Fruit fly (Drosophila melanogaster): ENCODE measurements around the gene CG1316.

The CG1316 gene

dm6 chr3L:4263502-4263901 lies 20.1 kb upstream of the CG1316 start, which contains the start of gene CG1273 (continued):
- TF ChIP-seq Xrp1 (GFP tag; IDR thresholded peaks at IDR 0.05) (0 out of 2 replicates have a peak, but pooled peaks have one; percentile 6), ara (GFP tag; IDR thresholded peaks at IDR 0.05) (peak; percentile 48; the same call in 1 of the 2 replicates), tio (GFP tag; optimal IDR thresholded peaks at IDR 0.05) (no peak), Doc2 (GFP tag; IDR thresholded peaks at IDR 0.05) (no peak), CG14441 (GFP tag; IDR thresholded peaks at IDR 0.05) (no peak), fd102C (GFP tag; optimal IDR thresholded peaks at IDR 0.05) (no peak), ttk (GFP tag; IDR thresholded peaks at IDR 0.05) (no peak), ci (GFP tag; IDR thresholded peaks at IDR 0.05) (0 out of 3 replicates have a peak, but pooled peaks have one; percentile 9), ac (GFP tag; optimal IDR thresholded peaks at IDR 0.05) (no peak), vvl (GFP tag; IDR thresholded peaks at IDR 0.05) (0 out of 2 replicates have a peak, but pooled peaks have one; percentile 47), Dad (GFP tag; optimal IDR thresholded peaks at IDR 0.05) (no peak), CG10462 (GFP tag; optimal IDR thresholded peaks at IDR 0.05) (peak; percentile 27), Jarid2 (GFP tag; optimal IDR thresholded peaks at IDR 0.05) (peak; percentile 28), Blimp-1 (GFP tag; optimal IDR thresholded peaks at IDR 0.05) (peak; percentile 76), exex (tag; optimal IDR thresholded peaks at IDR 0.05) (no peak), pzg (GFP tag; optimal IDR thresholded peaks at IDR 0.05) (no peak), CG10959 (GFP tag; IDR thresholded peaks at IDR 0.05) (no peak), HLHmδ (GFP tag; optimal IDR thresholded peaks at IDR 0.05) (peak; percentile 15), nerfin-1 (tag; optimal IDR thresholded peaks at IDR 0.05) (no peak), ash1 (GFP tag; optimal IDR thresholded peaks at IDR 0.05) (no peak), HLH54F (GFP tag; optimal IDR thresholded peaks at IDR 0.05) (no peak), CG6791 (GFP tag; IDR thresholded peaks at IDR 0.05; ENCODE audit: partially characterized antibody) (peak; percentile 47; the same call in 1 of the 3 replicates)

dm6 chr3L:4264963-4265362 lies 18.7 kb upstream of the CG1316 start:
- peak; percentile 6 for TF ChIP-seq sens (GFP tag)
- TF ChIP-seq Dfd (GFP tag; optimal IDR thresholded peaks at IDR 0.05), result no peak
- peak; percentile 69 for TF ChIP-seq CG11696 (GFP tag; IDR thresholded peaks at IDR 0.05)
- TF ChIP-seq nerfin-2 (GFP tag; IDR thresholded peaks at IDR 0.05; ENCODE audit: partially characterized antibody), result 0 out of 2 replicates have a peak, but pooled peaks have one; percentile 21

- TF ChIP-seq Awh (GFP tag; IDR thresholded peaks at IDR 0.05) (0 out of 2 replicates have a peak, but pooled peaks have one; percentile 54), Blimp-1 (GFP tag; optimal IDR thresholded peaks at IDR 0.05) (peak; percentile 88), Ets97D (GFP tag; optimal IDR thresholded peaks at IDR 0.05) (no peak), grn (GFP tag; optimal IDR thresholded peaks at IDR 0.05) (peak; percentile 1), CG16813 (GFP tag; IDR thresholded peaks at IDR 0.05; ENCODE audit: partially characterized antibody) (no peak), vfl (GFP tag; optimal IDR thresholded peaks at IDR 0.05) (no peak)
These were observed 17.8 kb upstream of the CG1316 start for dm6 chr3L:4265836-4266235.

- no peak for TF ChIP-seq Hey (tag; optimal IDR thresholded peaks at IDR 0.05)
- TF ChIP-seq sens (GFP tag), result no peak
- TF ChIP-seq pfk (GFP tag; optimal IDR thresholded peaks at IDR 0.05), result no peak
- TF ChIP-seq CG17385 (GFP tag; optimal IDR thresholded peaks at IDR 0.05), result no peak
- no peak for TF ChIP-seq CG12155 (GFP tag; optimal IDR thresholded peaks at IDR 0.05)
These were observed 16.2 kb upstream of the CG1316 start, which contains the start of gene CG33764 for dm6 chr3L:4267403-4267802. CG33764 (minus strand) TSS chr3L:4267503.
